Worm (Caenorhabditis elegans) whole organism, L1 larva: Measurements from ENCODE around the gene F32H5.4.

ENCODE experiments used
- C04F5.9 ChIP-seq: sonication (generic microtip); optimal IDR thresholded peaks from 2 replicates; lab custom pipeline; 2016; ENCODE audit warnings: missing genetic modification characterization, missing compliant biosample characterization
- C16A3.4 ChIP-seq: fragments of 150-350 bp; optimal IDR thresholded peaks from 2 replicates; lab custom pipeline; 2014; ENCODE audit warnings: missing biosample characterization, missing genetic modification characterization
- aha-1 ChIP-seq: fragments of 150-350 bp; optimal IDR thresholded peaks from 2 replicates; lab custom pipeline; 2014; ENCODE audit warnings: missing biosample characterization, missing genetic modification characterization
- blmp-1 ChIP-seq: fragments of 150-350 bp; optimal IDR thresholded peaks from 2 replicates; lab custom pipeline; 2014; ENCODE audit warnings: missing biosample characterization, missing genetic modification characterization
- ceh-63 ChIP-seq: fragments of 200-800 bp; sonication (Bioruptor generic); optimal IDR thresholded peaks from 2 replicates; lab custom pipeline; 2018; ENCODE audit warnings: mild to moderate bottlenecking, missing genetic modification characterization, missing compliant biosample characterization
- ceh-82 ChIP-seq, 3 experiments: fragments of 150-350 bp in 1 of 3; sonication (generic microtip) in 2 of 3; optimal IDR thresholded peaks; 2 replicates each; lab custom pipeline; 2014 to 2017; ENCODE audit warnings: missing biosample characterization in 3 of 3, missing genetic modification characterization in 3 of 3
- ceh-88 ChIP-seq: fragments of 200-800 bp; sonication (Bioruptor generic); IDR thresholded peaks from 2 replicates; pipeline ENCODE4 v1.3.6; 2022; ENCODE audit warnings: missing genetic modification characterization, missing compliant biosample characterization
- dpl-1 ChIP-seq, 3 experiments: fragments of 150-350 bp in 2 of 3; sonication (generic microtip) in 1 of 3; optimal IDR thresholded peaks; 2 replicates each; lab custom pipeline; 2014 to 2017; ENCODE audit warnings: missing biosample characterization in 3 of 3, missing genetic modification characterization in 3 of 3, missing genetic modification reagents in 3 of 3
- efl-1 ChIP-seq, 4 experiments: fragments of 150-350 bp; optimal IDR thresholded peaks in 3 of 4; peaks in 1 of 4; 1 replicate in 1 of 4; 2 replicates in 3 of 4; lab custom pipeline; 2014; ENCODE audit warnings: missing biosample characterization in 2 of 4, missing genetic modification characterization in 2 of 4, missing genetic modification reagents in 2 of 4
- efl-3 ChIP-seq: fragments of 200-800 bp; sonication (Bioruptor generic); optimal IDR thresholded peaks from 2 replicates; lab custom pipeline; 2018; ENCODE audit warnings: mild to moderate bottlenecking, missing genetic modification characterization, missing compliant biosample characterization
- elt-2 ChIP-seq: sonication (generic microtip); optimal IDR thresholded peaks from 2 replicates; lab custom pipeline; 2016; ENCODE audit warnings: missing genetic modification characterization, mild to moderate bottlenecking, inconsistent platforms, missing compliant biosample characterization, missing genetic modification reagents
- elt-3 ChIP-seq, 6 experiments: fragments of 150-350 bp in 1 of 6; sonication (generic microtip); optimal IDR thresholded peaks; 2 replicates each; lab custom pipeline; 2017 to 2018; ENCODE audit warnings: missing biosample characterization in 6 of 6, missing genetic modification characterization in 6 of 6, inconsistent platforms in 1 of 6
- fkh-10 ChIP-seq: sonication (generic microtip); optimal IDR thresholded peaks from 2 replicates; lab custom pipeline; 2017; ENCODE audit warnings: missing biosample characterization, missing genetic modification reagents, missing genetic modification characterization
- fkh-4 ChIP-seq: sonication (generic microtip); optimal IDR thresholded peaks from 2 replicates; lab custom pipeline; 2016; ENCODE audit warnings: missing compliant biosample characterization, missing genetic modification characterization, borderline replicate concordance
- fos-1 ChIP-seq: fragments of 150-350 bp; optimal IDR thresholded peaks from 2 replicates; lab custom pipeline; 2014; ENCODE audit warnings: missing biosample characterization, missing genetic modification characterization
- grh-1 ChIP-seq: fragments of 200-800 bp; sonication (Bioruptor generic); IDR thresholded peaks from 2 replicates; pipeline ENCODE4 v1.3.6; 2022; ENCODE audit warnings: missing genetic modification reagents, missing genetic modification characterization, missing compliant biosample characterization
- lin-14 ChIP-seq: fragments of 200-800 bp; sonication (Bioruptor generic); optimal IDR thresholded peaks from 2 replicates; lab custom pipeline; 2018; ENCODE audit warnings: mild to moderate bottlenecking, missing genetic modification characterization, moderate library complexity, missing compliant biosample characterization
- lin-35 ChIP-seq, 2 experiments: fragments of 150-350 bp; optimal IDR thresholded peaks; 2 replicates each; lab custom pipeline; 2014; ENCODE audit warnings: missing biosample characterization in 2 of 2, missing genetic modification characterization in 2 of 2, missing genetic modification reagents in 2 of 2
- lin-39 ChIP-seq: fragments of 150-350 bp; optimal IDR thresholded peaks from 2 replicates; lab custom pipeline; 2014; ENCODE audit warnings: missing biosample characterization, missing genetic modification reagents, missing genetic modification characterization
- lsy-2 ChIP-seq, 2 experiments: fragments of 150-350 bp; optimal IDR thresholded peaks; 2 replicates each; lab custom pipeline; 2014; ENCODE audit warnings: missing biosample characterization in 2 of 2, missing genetic modification characterization in 2 of 2
- mab-9 ChIP-seq: fragments of 200-800 bp; sonication (Bioruptor generic); IDR thresholded peaks from 2 replicates; pipeline ENCODE4 v1.3.6; 2022; ENCODE audit warnings: missing genetic modification reagents, missing genetic modification characterization, missing compliant biosample characterization
- mef-2 ChIP-seq: fragments of 150-350 bp; optimal IDR thresholded peaks from 2 replicates; lab custom pipeline; 2014; ENCODE audit warnings: missing biosample characterization, missing genetic modification characterization
- nhr-11 ChIP-seq: fragments of 150-350 bp; optimal IDR thresholded peaks from 2 replicates; lab custom pipeline; 2014; ENCODE audit warnings: missing biosample characterization, missing genetic modification characterization
- nhr-19 ChIP-seq: fragments of 200-800 bp; sonication (Bioruptor generic); conservative IDR thresholded peaks from 2 replicates; pipeline ENCODE4 v1.3.6; 2022; ENCODE audit warnings: missing genetic modification characterization, missing compliant biosample characterization
- nhr-20 ChIP-seq: sonication (generic microtip); optimal IDR thresholded peaks from 2 replicates; lab custom pipeline; 2016; ENCODE audit warnings: mild to moderate bottlenecking, missing genetic modification characterization, missing compliant biosample characterization
- nhr-47 ChIP-seq: sonication (generic microtip); optimal IDR thresholded peaks from 2 replicates; lab custom pipeline; 2016; ENCODE audit warnings: mild to moderate bottlenecking, missing genetic modification characterization, moderate library complexity, missing compliant biosample characterization
- nhr-71 ChIP-seq: sonication (generic microtip); optimal IDR thresholded peaks from 2 replicates; lab custom pipeline; 2016; ENCODE audit warnings: mild to moderate bottlenecking, missing genetic modification characterization, moderate library complexity, missing compliant biosample characterization
- nhr-85 ChIP-seq: sonication (generic microtip); peaks from one replicate; lab custom pipeline; 2016; ENCODE audit warnings: missing genetic modification characterization, inconsistent platforms, missing compliant biosample characterization
- pag-3 ChIP-seq: sonication (generic microtip); optimal IDR thresholded peaks from 2 replicates; lab custom pipeline; 2017; ENCODE audit warnings: missing genetic modification characterization, mild to moderate bottlenecking, missing compliant biosample characterization, antibody characterized with exemption, borderline replicate concordance; ENCODE audit not compliant: insufficient read depth
- rnt-1 ChIP-seq: sonication (generic microtip); optimal IDR thresholded peaks from 2 replicates; lab custom pipeline; 2016; ENCODE audit warnings: mild to moderate bottlenecking, missing genetic modification characterization, moderate library complexity, missing compliant biosample characterization
- skn-1 ChIP-seq: fragments of 150-350 bp; optimal IDR thresholded peaks from 2 replicates; lab custom pipeline; 2014; ENCODE audit warnings: missing biosample characterization, missing genetic modification characterization
- snu-23 ChIP-seq: sonication (generic microtip); optimal IDR thresholded peaks from 2 replicates; lab custom pipeline; 2016; ENCODE audit warnings: missing genetic modification characterization, missing compliant biosample characterization
- sox-4 ChIP-seq: sonication (generic microtip); optimal IDR thresholded peaks from 2 replicates; lab custom pipeline; 2016; ENCODE audit warnings: missing genetic modification characterization, missing compliant biosample characterization
- tbx-2 ChIP-seq: sonication (generic microtip); optimal IDR thresholded peaks from 2 replicates; lab custom pipeline; 2016; ENCODE audit warnings: missing genetic modification characterization, missing compliant biosample characterization
- unc-130 ChIP-seq: fragments of 150-350 bp; optimal IDR thresholded peaks from 2 replicates; lab custom pipeline; 2017; ENCODE audit warnings: missing biosample characterization, missing genetic modification characterization, inconsistent platforms
- unc-30 ChIP-seq: sonication (generic microtip); optimal IDR thresholded peaks from 2 replicates; lab custom pipeline; 2017; ENCODE audit warnings: missing biosample characterization, missing genetic modification characterization
- unc-62 ChIP-seq: fragments of 150-350 bp; optimal IDR thresholded peaks from 2 replicates; lab custom pipeline; 2014; ENCODE audit warnings: missing biosample characterization, missing genetic modification reagents, missing genetic modification characterization
- unc-86 ChIP-seq: sonication (generic microtip); optimal IDR thresholded peaks from 2 replicates; lab custom pipeline; 2016; ENCODE audit warnings: missing genetic modification characterization, missing compliant biosample characterization
- xbp-1 ChIP-seq: sonication (generic microtip); optimal IDR thresholded peaks from 2 replicates; lab custom pipeline; 2016; ENCODE audit warnings: missing genetic modification characterization, missing compliant biosample characterization
- zag-1 ChIP-seq: fragments of 150-350 bp; optimal IDR thresholded peaks from 2 replicates; lab custom pipeline; 2014; ENCODE audit warnings: missing biosample characterization, missing genetic modification characterization
- zip-4 ChIP-seq: fragments of 200-800 bp; sonication (Bioruptor generic); optimal IDR thresholded peaks from 2 replicates; lab custom pipeline; 2018; ENCODE audit warnings: mild to moderate bottlenecking, missing genetic modification characterization, moderate library complexity, missing compliant biosample characterization
- ztf-4 ChIP-seq: fragments of 150-350 bp; optimal IDR thresholded peaks from 2 replicates; lab custom pipeline; 2014; ENCODE audit warnings: missing biosample characterization, missing genetic modification characterization

The F32H5.4 gene

ce11 chrV:13380178-13380577, 19.8 kb downstream of the F32H5.4 start, which contains the start of gene ifbp-1 (continued):
- no peak for TF ChIP-seq aha-1
- no peak for TF ChIP-seq skn-1 (tag; lab: Kevin White, UChicago)
- TF ChIP-seq grh-1, result peak; percentile 100
- peak; percentile 87 for TF ChIP-seq unc-130 (tag; lab: Kevin White, UChicago)
- TF ChIP-seq ztf-4 (tag; lab: Kevin White, UChicago), result no peak
- no peak for TF ChIP-seq ceh-63 (GFP tag; lab: Kevin White, UChicago)
- no peak for TF ChIP-seq ceh-88
- TF ChIP-seq pag-3 (tag; lab: Kevin White, UChicago), result no peak
- TF ChIP-seq C04F5.9 (tag; lab: Kevin White, UChicago), result no peak
- TF ChIP-seq nhr-85 (tag; lab: Kevin White, UChicago), result peak; percentile 100
- no peak for TF ChIP-seq fkh-4 (tag; lab: Kevin White, UChicago)
- TF ChIP-seq elt-3 (tag; optimal IDR thresholded peaks at IDR 0.05; lab: Kevin White, UChicago), result peak; percentile 39 to 96 (median 91)
- peak in 1 of 3 experiments; percentile 19 for TF ChIP-seq ceh-82 (tag; optimal IDR thresholded peaks at IDR 0.05; lab: Kevin White, UChicago)
- TF ChIP-seq rnt-1, result peak; percentile 36
- peak; percentile 86 for TF ChIP-seq blmp-1 (tag; lab: Kevin White, UChicago)
- TF ChIP-seq efl-1 (optimal IDR thresholded peaks at IDR 0.05; lab: Kevin White, UChicago), result peak; percentile 16 to 47
- peak in 1 of 2 experiments; percentile 95 for TF ChIP-seq efl-1 (GFP tag; optimal IDR thresholded peaks at IDR 0.05 in 1 of 2; lab: Kevin White, UChicago)

- TF ChIP-seq elt-2 (tag; lab: Kevin White, UChicago) (peak; percentile 56), sox-4 (no peak), zip-4 (GFP tag; lab: Kevin White, UChicago) (no peak)
Observed at ce11 chrV:13380980-13381379, 20.6 kb downstream of the F32H5.4 start, which contains the start of gene cpz-2. Gene cpz-2 (plus strand): TSS chrV:13381189.

ce11 chrV:13385798-13386197, 25.4 kb downstream of the F32H5.4 start, which contains the start of gene gcy-34:
Gene gcy-34 (minus strand): TSS chrV:13385898.
- no peak for TF ChIP-seq lin-39
- TF ChIP-seq nhr-11 (tag; lab: Kevin White, UChicago), result peak; percentile 1
- TF ChIP-seq nhr-85 (tag; lab: Kevin White, UChicago), result no peak
- TF ChIP-seq, all 84 proteins: peak for 1

ce11 chrV:13387472-13387871, 27.1 kb downstream of the F32H5.4 start:
- TF ChIP-seq xbp-1 (tag; lab: Kevin White, UChicago), result no peak
- TF ChIP-seq dpl-1 (GFP tag; optimal IDR thresholded peaks at IDR 0.05; lab: Kevin White, UChicago), result no peak
- no peak for TF ChIP-seq ceh-82 (tag; optimal IDR thresholded peaks at IDR 0.05; lab: Kevin White, UChicago)
- TF ChIP-seq mab-9, result no peak
- TF ChIP-seq unc-86 (tag; lab: Kevin White, UChicago), result no peak
- TF ChIP-seq mef-2, result no peak
- TF ChIP-seq pag-3 (tag; lab: Kevin White, UChicago), result no peak
- no peak for TF ChIP-seq efl-3

ce11 chrV:13388961-13389360, 28.6 kb downstream of the F32H5.4 start:
- TF ChIP-seq lin-14 (GFP tag; lab: Kevin White, UChicago) (no peak), nhr-47 (tag; lab: Kevin White, UChicago) (no peak), skn-1 (tag; lab: Kevin White, UChicago) (no peak), fkh-10 (GFP tag; lab: Kevin White, UChicago) (no peak), tbx-2 (tag; lab: Kevin White, UChicago) (no peak)

DNA sequence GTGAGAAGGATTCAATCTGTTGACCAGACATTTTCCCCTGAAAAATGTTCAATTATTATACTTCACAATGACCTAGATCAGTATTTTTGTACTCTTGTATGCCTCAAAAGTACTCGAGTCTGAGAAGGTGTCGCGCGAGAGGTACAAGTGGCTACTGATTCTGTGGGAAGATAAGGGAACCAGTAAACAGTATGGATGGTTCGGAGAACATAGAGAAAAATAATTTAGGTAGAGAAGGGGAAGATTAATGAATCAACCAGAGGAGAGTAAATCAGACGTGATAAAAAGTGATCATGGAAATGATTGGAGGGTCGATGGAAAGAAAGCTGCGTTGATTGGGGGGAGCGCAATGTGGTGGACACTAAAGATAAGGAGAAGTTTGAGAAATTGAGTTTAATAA, 29.1 kb downstream of the F32H5.4 start:
- TF ChIP-seq lin-35 (GFP tag; optimal IDR thresholded peaks at IDR 0.05; lab: Kevin White, UChicago) (peak in 1 of 2 experiments; percentile 7), elt-3 (tag; optimal IDR thresholded peaks at IDR 0.05; lab: Kevin White, UChicago) (peak in 4 of 6 experiments; percentile 33 to 71 (median 52)), fos-1 (tag; lab: Kevin White, UChicago) (no peak), nhr-71 (tag; lab: Kevin White, UChicago) (peak; percentile 38), nhr-85 (tag; lab: Kevin White, UChicago) (peak; percentile 90), lsy-2 (tag; optimal IDR thresholded peaks at IDR 0.05; lab: Kevin White, UChicago) (peak in 1 of 2 experiments; percentile 46), snu-23 (GFP tag; lab: Kevin White, UChicago) (peak; percentile 34), ceh-88 (no peak), unc-62 (GFP tag; lab: Kevin White, UChicago) (no peak), rnt-1 (peak; percentile 14), blmp-1 (tag; lab: Kevin White, UChicago) (peak; percentile 64), lin-14 (GFP tag; lab: Kevin White, UChicago) (peak; percentile 57), nhr-20 (tag; lab: Kevin White, UChicago) (peak; percentile 47), zag-1 (tag; lab: Kevin White, UChicago) (no peak), C16A3.4 (tag; lab: Kevin White, UChicago) (no peak), unc-30 (tag; lab: Kevin White, UChicago) (no peak), nhr-19 (GFP tag; lab: Robert Waterston, UW) (0 out of 2 replicates have a peak, but pooled peaks have one; percentile 15)
